Fruit fly (Drosophila melanogaster) whole organism, embryonic: ENCODE results near the gene GluRIID.

Source experiments
- CG9817 ChIP-seq: fragments of 200-800 bp; sonication (Bioruptor generic); optimal IDR thresholded peaks from 2 replicates; lab custom pipeline; 2018; ENCODE audit warnings: missing biosample characterization, mild to moderate bottlenecking, missing genetic modification characterization, moderate library complexity
- Dp ChIP-seq: fragments of 200-800 bp; sonication (Bioruptor generic); optimal IDR thresholded peaks from 2 replicates; lab custom pipeline; 2018; ENCODE audit warnings: missing biosample characterization, mild to moderate bottlenecking, missing genetic modification characterization, moderate library complexity
- dmrt11E ChIP-seq: fragments of 200-800 bp; sonication (Bioruptor generic); optimal IDR thresholded peaks from 3 replicates; lab custom pipeline; 2018; ENCODE audit warnings: missing biosample characterization, mild to moderate bottlenecking, missing genetic modification characterization, moderate library complexity

DNA sequence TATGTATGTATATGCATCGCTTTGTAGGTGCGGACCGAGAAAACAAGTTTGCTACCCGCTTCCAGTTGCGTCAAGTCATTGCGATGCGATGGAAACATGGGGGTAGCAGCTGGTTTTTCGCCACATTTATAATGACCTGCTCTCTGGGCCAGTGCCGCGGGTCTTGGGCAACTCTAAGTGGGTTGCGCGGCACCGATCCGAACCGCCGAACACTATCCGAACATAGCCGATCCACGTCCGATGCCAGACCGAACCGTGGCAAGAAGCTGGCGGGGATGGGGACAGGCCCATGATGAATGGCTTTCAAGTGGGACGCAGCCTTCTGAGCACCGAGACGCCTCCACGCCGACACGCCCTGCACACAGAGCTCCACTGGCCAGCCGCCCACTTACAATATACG lies 48.2 kb downstream of the GluRIID start:
- no peak for TF ChIP-seq dmrt11E (tag; lab: Kevin White, UChicago)
- no peak for TF ChIP-seq Dp (GFP tag; lab: Kevin White, UChicago)
- TF ChIP-seq CG9817 (tag; lab: Kevin White, UChicago): no peak
